Worm (Caenorhabditis elegans) whole organism, midembryonic: Measurements from ENCODE around the gene W04G3.5.

Experiments
- T22C8.4 ChIP-seq: fragments of 200-800 bp; sonication (Bioruptor generic); IDR thresholded peaks from 2 replicates; pipeline ENCODE4 v1.3.6; 2022; ENCODE audit warnings: missing genetic modification characterization, missing compliant biosample characterization
- cog-1 ChIP-seq: sonication (generic microtip); optimal IDR thresholded peaks from 2 replicates; lab custom pipeline; 2016; ENCODE audit warnings: missing genetic modification characterization, missing compliant biosample characterization
- flt-1 ChIP-seq: fragments of 200-800 bp; sonication (Bioruptor generic); IDR thresholded peaks from 2 replicates; pipeline ENCODE4 v1.3.6; 2022; ENCODE audit warnings: missing genetic modification characterization, missing compliant biosample characterization
- klf-2 ChIP-seq: fragments of 200-800 bp; sonication (Bioruptor generic); conservative IDR thresholded peaks from 2 replicates; pipeline ENCODE4 v1.3.6; 2022; ENCODE audit warnings: missing genetic modification reagents, missing genetic modification characterization, missing compliant biosample characterization
- med-1 ChIP-seq: sonication (generic microtip); optimal IDR thresholded peaks from 2 replicates; lab custom pipeline; 2017; ENCODE audit warnings: missing genetic modification characterization, mild to moderate bottlenecking, missing compliant biosample characterization, antibody characterized with exemption, missing genetic modification reagents; ENCODE audit not compliant: insufficient read depth
- ref-1 ChIP-seq: fragments of 200-800 bp; sonication (Bioruptor generic); conservative IDR thresholded peaks from 2 replicates; pipeline ENCODE4 v1.3.6; 2022; ENCODE audit warnings: missing genetic modification reagents, missing genetic modification characterization, missing compliant biosample characterization
- tab-1 ChIP-seq: fragments of 200-800 bp; sonication (Bioruptor generic); IDR thresholded peaks from 2 replicates; pipeline ENCODE4 v1.3.6; 2022; ENCODE audit warnings: missing genetic modification characterization, missing compliant biosample characterization
- ztf-23 ChIP-seq: fragments of 200-800 bp; sonication (Bioruptor generic); IDR thresholded peaks from 2 replicates; pipeline ENCODE4 v1.3.6; 2022; ENCODE audit warnings: missing genetic modification reagents, missing genetic modification characterization, missing compliant biosample characterization
- ztf-29 ChIP-seq: fragments of 200-800 bp; sonication (Bioruptor generic); IDR thresholded peaks from 2 replicates; pipeline ENCODE4 v1.3.6; 2022; ENCODE audit warnings: missing genetic modification reagents, missing genetic modification characterization, missing compliant biosample characterization

The W04G3.5 gene

ce11 chrX:11036114-11037087 lies 37.1 kb upstream of the W04G3.5 start:
- TF ChIP-seq flt-1 (no peak), ztf-29 (GFP tag; lab: Robert Waterston, UW) (no peak), klf-2 (GFP tag; lab: Robert Waterston, UW) (no peak), T22C8.4 (no peak), tab-1 (GFP tag; lab: Robert Waterston, UW) (no peak), cog-1 (tag; lab: Kevin White, UChicago) (no peak)

- no peak for TF ChIP-seq med-1 (GFP tag; lab: Kevin White, UChicago)
- no peak for TF ChIP-seq flt-1
- no peak for TF ChIP-seq cog-1 (tag; lab: Kevin White, UChicago)
- no peak for TF ChIP-seq ztf-23 (GFP tag; lab: Robert Waterston, UW)
- TF ChIP-seq ztf-29 (GFP tag; lab: Robert Waterston, UW): no peak
- TF ChIP-seq ref-1 (GFP tag; lab: Robert Waterston, UW): no peak
- no peak for TF ChIP-seq T22C8.4
- TF ChIP-seq klf-2 (GFP tag; lab: Robert Waterston, UW): no peak
- TF ChIP-seq tab-1 (GFP tag; lab: Robert Waterston, UW): no peak
These were observed 35.2 kb upstream of the W04G3.5 start for ce11 chrX:11038221-11038620.

- TF ChIP-seq ztf-23 (GFP tag; lab: Robert Waterston, UW): no peak
- no peak for TF ChIP-seq flt-1
- no peak for TF ChIP-seq ztf-29 (GFP tag; lab: Robert Waterston, UW)
- no peak for TF ChIP-seq cog-1 (tag; lab: Kevin White, UChicago)
- TF ChIP-seq tab-1 (GFP tag; lab: Robert Waterston, UW): no peak
- TF ChIP-seq med-1 (GFP tag; lab: Kevin White, UChicago): no peak
- no peak for TF ChIP-seq T22C8.4
- no peak for TF ChIP-seq klf-2 (GFP tag; lab: Robert Waterston, UW)
- no peak for TF ChIP-seq ref-1 (GFP tag; lab: Robert Waterston, UW)
These were observed 30.7 kb upstream of the W04G3.5 start, which contains the start of gene C09F12.3 for ce11 chrX:11042777-11043176. Gene C09F12.3, minus strand, starts transcription at chrX:11042877.

- TF ChIP-seq cog-1 (tag; lab: Kevin White, UChicago): no peak
- no peak for TF ChIP-seq ztf-29 (GFP tag; lab: Robert Waterston, UW)
- no peak for TF ChIP-seq flt-1
- no peak for TF ChIP-seq tab-1 (GFP tag; lab: Robert Waterston, UW)
- no peak for TF ChIP-seq med-1 (GFP tag; lab: Kevin White, UChicago)
- no peak for TF ChIP-seq ztf-23 (GFP tag; lab: Robert Waterston, UW)
- TF ChIP-seq ref-1 (GFP tag; lab: Robert Waterston, UW): no peak
- no peak for TF ChIP-seq T22C8.4
- no peak for TF ChIP-seq klf-2 (GFP tag; lab: Robert Waterston, UW)
These were observed 26.3 kb upstream of the W04G3.5 start, which contains the start of gene clc-1 for ce11 chrX:11047183-11047582. Gene clc-1, plus strand, starts transcription at chrX:11047446.

- no peak for TF ChIP-seq ref-1 (GFP tag; lab: Robert Waterston, UW)
- TF ChIP-seq ztf-29 (GFP tag; lab: Robert Waterston, UW): no peak
- TF ChIP-seq ztf-23 (GFP tag; lab: Robert Waterston, UW): no peak
- no peak for TF ChIP-seq T22C8.4
- TF ChIP-seq med-1 (GFP tag; lab: Kevin White, UChicago): no peak
- TF ChIP-seq flt-1: no peak
- TF ChIP-seq klf-2 (GFP tag; lab: Robert Waterston, UW): no peak
- no peak for TF ChIP-seq cog-1 (tag; lab: Kevin White, UChicago)
- no peak for TF ChIP-seq tab-1 (GFP tag; lab: Robert Waterston, UW)
These were observed 23.1 kb upstream of the W04G3.5 start for ce11 chrX:11050335-11050734.

ce11 chrX:11053615-11054014 lies 19.8 kb upstream of the W04G3.5 start, which contains the start of gene C09F12.2:
Gene C09F12.2, plus strand, starts transcription at chrX:11053915.
- TF ChIP-seq cog-1 (tag; lab: Kevin White, UChicago): no peak
- no peak for TF ChIP-seq flt-1
- no peak for TF ChIP-seq tab-1 (GFP tag; lab: Robert Waterston, UW)
- TF ChIP-seq ref-1 (GFP tag; lab: Robert Waterston, UW): no peak
- no peak for TF ChIP-seq ztf-29 (GFP tag; lab: Robert Waterston, UW)
- TF ChIP-seq T22C8.4: no peak
- no peak for TF ChIP-seq klf-2 (GFP tag; lab: Robert Waterston, UW)
- no peak for TF ChIP-seq med-1 (GFP tag; lab: Kevin White, UChicago)
- TF ChIP-seq ztf-23 (GFP tag; lab: Robert Waterston, UW): no peak

ce11 chrX:11057028-11057427 lies 16.4 kb upstream of the W04G3.5 start, which contains the start of gene lpr-3:
Gene lpr-3, plus strand, starts transcription at chrX:11057401.
- TF ChIP-seq tab-1 (GFP tag; lab: Robert Waterston, UW) (no peak), flt-1 (no peak), med-1 (GFP tag; lab: Kevin White, UChicago) (no peak), ztf-23 (GFP tag; lab: Robert Waterston, UW) (no peak), klf-2 (GFP tag; lab: Robert Waterston, UW) (no peak), ref-1 (GFP tag; lab: Robert Waterston, UW) (no peak), ztf-29 (GFP tag; lab: Robert Waterston, UW) (no peak), T22C8.4 (no peak), cog-1 (tag; lab: Kevin White, UChicago) (no peak)

- TF ChIP-seq ref-1 (GFP tag; lab: Robert Waterston, UW) (no peak), cog-1 (tag; lab: Kevin White, UChicago) (no peak), ztf-29 (GFP tag; lab: Robert Waterston, UW) (no peak), T22C8.4 (no peak), ztf-23 (GFP tag; lab: Robert Waterston, UW) (no peak), med-1 (GFP tag; lab: Kevin White, UChicago) (no peak), klf-2 (GFP tag; lab: Robert Waterston, UW) (no peak), flt-1 (no peak), tab-1 (GFP tag; lab: Robert Waterston, UW) (no peak)
These were observed 13.7 kb upstream of the W04G3.5 start, which contains the start of gene lpr-6 for ce11 chrX:11059744-11060143. Gene lpr-6, plus strand, starts transcription at chrX:11059994.
